Fruit fly (Drosophila melanogaster): ENCODE results near the gene jvl.

jvl gene

dm6 chr3R:14709480-14709984 is 31.9 kb upstream of the jvl start (continued):
- TF ChIP-seq CG13894 (tag; optimal IDR thresholded peaks at IDR 0.05) (peak; percentile 50), dmrt11E (tag; optimal IDR thresholded peaks at IDR 0.05) (no peak), CG30403 (GFP tag; optimal IDR thresholded peaks at IDR 0.05) (no peak), CG6689 (GFP tag; IDR thresholded peaks at IDR 0.05) (no peak), bbx (GFP tag; IDR thresholded peaks at IDR 0.05; ENCODE audit: partially characterized antibody) (no peak), sna (GFP tag; IDR thresholded peaks at IDR 0.05; ENCODE audit: partially characterized antibody) (no peak), sr (GFP tag; IDR thresholded peaks at IDR 0.05) (peak; percentile 93), tna (GFP tag; IDR thresholded peaks at IDR 0.05; ENCODE audit: partially characterized antibody) (no peak), CG3847 (GFP tag; IDR thresholded peaks at IDR 0.05) (no peak), Sry-β (GFP tag; optimal IDR thresholded peaks at IDR 0.05) (no peak), otp (GFP tag; IDR thresholded peaks at IDR 0.05) (no peak), ase (GFP tag; IDR thresholded peaks at IDR 0.05) (no peak), HHEX (GFP tag; optimal IDR thresholded peaks at IDR 0.05) (peak; percentile 17), Med (GFP tag) (peak; percentile 29), gem (tag; optimal IDR thresholded peaks at IDR 0.05) (no peak), jing (GFP tag; optimal IDR thresholded peaks at IDR 0.05) (no peak), Dfd (GFP tag; optimal IDR thresholded peaks at IDR 0.05) (no peak), tll (GFP tag; optimal IDR thresholded peaks at IDR 0.05) (no peak), seq (GFP tag; IDR thresholded peaks at IDR 0.05) (0 out of 2 replicates have a peak, but pooled peaks have one; percentile 7), Gug (GFP tag; IDR thresholded peaks at IDR 0.05) (no peak), insv (GFP tag; optimal IDR thresholded peaks at IDR 0.05) (no peak), Doc2 (GFP tag; IDR thresholded peaks at IDR 0.05) (no peak), ac (GFP tag; optimal IDR thresholded peaks at IDR 0.05) (no peak), CG1792 (GFP tag; optimal IDR thresholded peaks at IDR 0.05) (no peak), Deaf1 (tag; optimal IDR thresholded peaks at IDR 0.05) (peak; percentile 30), CG9797 (GFP tag; optimal IDR thresholded peaks at IDR 0.05) (no peak), CG4282 (GFP tag; optimal IDR thresholded peaks at IDR 0.05) (no peak), vnd (GFP tag; IDR thresholded peaks at IDR 0.05; ENCODE audit: partially characterized antibody) (no peak), scrt (GFP tag; optimal IDR thresholded peaks at IDR 0.05) (no peak), CG9817 (tag; optimal IDR thresholded peaks at IDR 0.05) (no peak), CG7987 (GFP tag; optimal IDR thresholded peaks at IDR 0.05) (no peak), NFAT (GFP tag; IDR thresholded peaks at IDR 0.05) (no peak), CG7372 (GFP tag; IDR thresholded peaks at IDR 0.05) (no peak), Ets97D (GFP tag; optimal IDR thresholded peaks at IDR 0.05) (no peak), CG13424 (tag; optimal IDR thresholded peaks at IDR 0.05) (no peak), CG5953 (GFP tag; IDR thresholded peaks at IDR 0.05) (no peak), disco-r (GFP tag; optimal IDR thresholded peaks at IDR 0.05) (no peak), crol (GFP tag; IDR thresholded peaks at IDR 0.05) (peak; percentile 68; the same call in 1 of the 2 replicates), z (GFP tag; IDR thresholded peaks at IDR 0.05) (no peak), sens-2 (GFP tag; IDR thresholded peaks at IDR 0.05) (peak; percentile 41), mld (GFP tag; IDR thresholded peaks at IDR 0.05; ENCODE audit: partially characterized antibody) (no peak), Nf-YB (GFP tag; optimal IDR thresholded peaks at IDR 0.05) (peak; percentile 73), ham (GFP tag; IDR thresholded peaks at IDR 0.05) (no peak), vfl (GFP tag; optimal IDR thresholded peaks at IDR 0.05) (no peak), dmrt99B (tag; optimal IDR thresholded peaks at IDR 0.05) (no peak)

All from whole organism, embryonic.